Fruit fly (Drosophila melanogaster) whole organism, embryonic: Measurements from ENCODE around the gene mib1.

Source experiments
- Atf3 ChIP-seq: fragments of 200-800 bp; sonication (Bioruptor generic); optimal IDR thresholded peaks from 3 replicates; lab custom pipeline; 2016; ENCODE audit warnings: missing biosample characterization, missing genetic modification characterization
- CG1024 ChIP-seq: fragments of 200-800 bp; sonication (Bioruptor generic); IDR thresholded peaks from 2 replicates; pipeline ENCODE4 v1.3.6; 2022; ENCODE audit warnings: missing biosample characterization, missing genetic modification characterization
- CG11504 ChIP-seq: fragments of 200-800 bp; sonication (Bioruptor generic); optimal IDR thresholded peaks from 3 replicates; lab custom pipeline; 2019; ENCODE audit warnings: missing biosample characterization, mild to moderate bottlenecking, missing genetic modification characterization, moderate library complexity
- CG11560 ChIP-seq: fragments of 200-800 bp; sonication (Bioruptor generic); IDR thresholded peaks from 3 replicates; pipeline ENCODE4 v1.3.6; 2022; ENCODE audit warnings: missing biosample characterization, missing genetic modification characterization
- CG11695 ChIP-seq: fragments of 200-800 bp; sonication (Bioruptor generic); IDR thresholded peaks from 3 replicates; pipeline ENCODE4 v1.3.6; 2022; ENCODE audit warnings: missing biosample characterization, missing genetic modification characterization
- CG1233 ChIP-seq: fragments of 200-800 bp; sonication (Bioruptor generic); optimal IDR thresholded peaks from 4 replicates; lab custom pipeline; 2018; ENCODE audit warnings: missing biosample characterization, mild to moderate bottlenecking, missing genetic modification characterization
- CG15696 ChIP-seq: fragments of 200-800 bp; sonication (Bioruptor generic); optimal IDR thresholded peaks from 2 replicates; lab custom pipeline; 2019; ENCODE audit warnings: missing biosample characterization, mild to moderate bottlenecking, missing genetic modification characterization, moderate library complexity
- CG1602 ChIP-seq: fragments of 200-800 bp; sonication (Bioruptor generic); optimal IDR thresholded peaks from 3 replicates; lab custom pipeline; 2016; ENCODE audit warnings: missing biosample characterization, missing genetic modification characterization
- CG16779 ChIP-seq: fragments of 200-800 bp; sonication (Bioruptor generic); IDR thresholded peaks from 2 replicates; pipeline ENCODE4 v1.3.6; 2022; ENCODE audit warnings: missing biosample characterization, missing genetic modification characterization
- CG16813 ChIP-seq: fragments of 200-800 bp; sonication (Bioruptor generic); IDR thresholded peaks from 3 replicates; pipeline ENCODE4 v1.3.6; 2022; ENCODE audit warnings: missing biosample characterization, missing genetic modification characterization; ENCODE audit not compliant: partially characterized antibody
- CG16863 ChIP-seq: fragments of 200-800 bp; sonication (Bioruptor generic); optimal IDR thresholded peaks from 3 replicates; lab custom pipeline; 2016; ENCODE audit warnings: missing biosample characterization, missing genetic modification characterization
- CG17361 ChIP-seq: fragments of 200-800 bp; sonication (Bioruptor generic); IDR thresholded peaks from 3 replicates; pipeline ENCODE4 v1.3.6; 2022; ENCODE audit warnings: missing biosample characterization, missing genetic modification characterization
- CG1832 ChIP-seq: fragments of 200-800 bp; sonication (Bioruptor generic); optimal IDR thresholded peaks from 2 replicates; lab custom pipeline; 2017; ENCODE audit warnings: missing biosample characterization, mild to moderate bottlenecking, missing genetic modification characterization, inconsistent platforms
- CG18599 ChIP-seq: fragments of 200-800 bp; sonication (Bioruptor generic); optimal IDR thresholded peaks from 3 replicates; lab custom pipeline; 2017; ENCODE audit warnings: missing biosample characterization, missing genetic modification characterization, mild to moderate bottlenecking, moderate library complexity, missing genetic modification reagents
- CG2678 ChIP-seq: fragments of 200-800 bp; sonication (Bioruptor generic); optimal IDR thresholded peaks from 3 replicates; lab custom pipeline; 2019; ENCODE audit warnings: missing biosample characterization, mild to moderate bottlenecking, missing genetic modification characterization, moderate library complexity
- CG2712 ChIP-seq: fragments of 200-800 bp; optimal IDR thresholded peaks from 3 replicates; lab custom pipeline; 2019; ENCODE audit warnings: missing biosample characterization, mild to moderate bottlenecking, missing genetic modification characterization, moderate library complexity
- CG3065 ChIP-seq: fragments of 200-800 bp; sonication (Bioruptor generic); optimal IDR thresholded peaks from 2 replicates; lab custom pipeline; 2016; ENCODE audit warnings: missing biosample characterization, missing genetic modification characterization
- CG3407 ChIP-seq: fragments of 200-800 bp; sonication (Bioruptor generic); optimal IDR thresholded peaks from 2 replicates; lab custom pipeline; 2018; ENCODE audit warnings: missing biosample characterization, mild to moderate bottlenecking, missing genetic modification characterization
- CG4730 ChIP-seq: fragments of 200-800 bp; sonication (Bioruptor generic); IDR thresholded peaks from 2 replicates; pipeline ENCODE4 v1.3.6; 2022; ENCODE audit warnings: missing biosample characterization, missing genetic modification characterization
- CG6791 ChIP-seq: fragments of 200-800 bp; sonication (Bioruptor generic); IDR thresholded peaks from 3 replicates; pipeline ENCODE4 v1.3.6; 2022; ENCODE audit warnings: missing biosample characterization, missing genetic modification characterization; ENCODE audit not compliant: partially characterized antibody
- CG6813 ChIP-seq: fragments of 200-800 bp; sonication (Bioruptor generic); optimal IDR thresholded peaks from 2 replicates; lab custom pipeline; 2017; ENCODE audit warnings: missing biosample characterization, missing genetic modification characterization, mild to moderate bottlenecking, moderate library complexity, missing genetic modification reagents
- CG7357 ChIP-seq: fragments of 200-800 bp; sonication (Bioruptor generic); IDR thresholded peaks from 3 replicates; pipeline ENCODE4 v1.3.6; 2022; ENCODE audit warnings: missing biosample characterization, missing genetic modification characterization
- CG7987 ChIP-seq: fragments of 200-800 bp; sonication (Bioruptor generic); optimal IDR thresholded peaks from 2 replicates; lab custom pipeline; 2018; ENCODE audit warnings: missing biosample characterization, mild to moderate bottlenecking, missing genetic modification characterization, moderate library complexity
- CG8290 ChIP-seq, 3 experiments: fragments of 200-800 bp; sonication (Bioruptor generic); optimal IDR thresholded peaks; 2 replicates each; lab custom pipeline; 2016 to 2019; ENCODE audit warnings: missing biosample characterization in 3 of 3, missing genetic modification characterization in 3 of 3, mild to moderate bottlenecking in 2 of 3, moderate library complexity in 1 of 3
- CG8359 ChIP-seq: fragments of 200-800 bp; sonication (Bioruptor generic); optimal IDR thresholded peaks from 2 replicates; lab custom pipeline; 2017; ENCODE audit warnings: missing biosample characterization, mild to moderate bottlenecking, missing genetic modification characterization, borderline replicate concordance
- CG9215 ChIP-seq: fragments of 200-800 bp; sonication (Bioruptor generic); IDR thresholded peaks from 2 replicates; pipeline ENCODE4 v1.3.6; 2022; ENCODE audit warnings: missing biosample characterization, missing genetic modification characterization
- Dad ChIP-seq: fragments of 200-800 bp; sonication (Bioruptor generic); optimal IDR thresholded peaks from 3 replicates; lab custom pipeline; 2016; ENCODE audit warnings: missing biosample characterization, missing genetic modification characterization
- Dek ChIP-seq: fragments of 200-800 bp; sonication (Bioruptor generic); optimal IDR thresholded peaks from 3 replicates; lab custom pipeline; 2019; ENCODE audit warnings: missing biosample characterization, mild to moderate bottlenecking, missing genetic modification characterization, moderate library complexity
- Dip2 ChIP-seq: fragments of 200-800 bp; sonication (Bioruptor generic); IDR thresholded peaks from 2 replicates; pipeline ENCODE4 v1.3.6; 2022; ENCODE audit warnings: missing biosample characterization, missing genetic modification characterization
- Gsc ChIP-seq: fragments of 200-800 bp; sonication (Bioruptor generic); IDR thresholded peaks from 2 replicates; pipeline ENCODE4 v1.3.6; 2022; ENCODE audit warnings: missing biosample characterization, missing genetic modification characterization
- Hsf ChIP-seq: fragments of 200-800 bp; sonication (Bioruptor generic); optimal IDR thresholded peaks from 3 replicates; lab custom pipeline; 2016; ENCODE audit warnings: missing biosample characterization, missing genetic modification characterization
- MESR4 ChIP-seq: fragments of 200-800 bp; sonication (Bioruptor generic); optimal IDR thresholded peaks from 2 replicates; lab custom pipeline; 2018; ENCODE audit warnings: missing biosample characterization, mild to moderate bottlenecking, missing genetic modification characterization, moderate library complexity
- Ssrp ChIP-seq: fragments of 200-800 bp; sonication (Bioruptor generic); optimal IDR thresholded peaks from 2 replicates; lab custom pipeline; 2018; ENCODE audit warnings: missing biosample characterization, mild to moderate bottlenecking, missing genetic modification characterization, moderate library complexity
- Xrp1 ChIP-seq: fragments of 200-800 bp; sonication (Bioruptor generic); IDR thresholded peaks from 2 replicates; pipeline ENCODE4 v1.3.6; 2022; ENCODE audit warnings: missing biosample characterization, missing genetic modification characterization
- abd-A ChIP-seq: fragments of 200-800 bp; sonication (Bioruptor generic); optimal IDR thresholded peaks from 3 replicates; lab custom pipeline; 2019; ENCODE audit warnings: missing biosample characterization, mild to moderate bottlenecking, missing genetic modification characterization, moderate library complexity
- bcd ChIP-seq: fragments of 200-800 bp; sonication (Bioruptor generic); optimal IDR thresholded peaks from 2 replicates; lab custom pipeline; 2017; ENCODE audit warnings: missing biosample characterization, mild to moderate bottlenecking, missing genetic modification characterization
- chinmo ChIP-seq: fragments of 200-800 bp; sonication (Bioruptor generic); IDR thresholded peaks from 4 replicates; pipeline ENCODE4 v1.3.6; 2022; ENCODE audit warnings: missing biosample characterization, missing genetic modification characterization; ENCODE audit not compliant: partially characterized antibody
- croc ChIP-seq: fragments of 200-800 bp; sonication (Bioruptor generic); conservative IDR thresholded peaks from 3 replicates; pipeline ENCODE4 v1.3.6; 2022; ENCODE audit warnings: missing biosample characterization, missing genetic modification characterization
- disco-r ChIP-seq: fragments of 200-800 bp; sonication (Bioruptor generic); optimal IDR thresholded peaks from 2 replicates; lab custom pipeline; 2016; ENCODE audit warnings: missing biosample characterization, missing genetic modification characterization
- dmrt11E ChIP-seq: fragments of 200-800 bp; sonication (Bioruptor generic); optimal IDR thresholded peaks from 3 replicates; lab custom pipeline; 2018; ENCODE audit warnings: missing biosample characterization, mild to moderate bottlenecking, missing genetic modification characterization, moderate library complexity
- ems ChIP-seq: fragments of 200-800 bp; sonication (Bioruptor generic); optimal IDR thresholded peaks from 3 replicates; lab custom pipeline; 2016; ENCODE audit warnings: missing biosample characterization, missing genetic modification characterization
- fd64A ChIP-seq: fragments of 200-800 bp; sonication (Bioruptor generic); optimal IDR thresholded peaks from 3 replicates; lab custom pipeline; 2018; ENCODE audit warnings: missing biosample characterization, mild to moderate bottlenecking, missing genetic modification characterization
- ham ChIP-seq: fragments of 200-800 bp; sonication (Bioruptor generic); IDR thresholded peaks from 2 replicates; pipeline ENCODE4 v1.3.6; 2022; ENCODE audit warnings: missing biosample characterization, missing genetic modification characterization
- pros ChIP-seq: fragments of 200-800 bp; sonication (Bioruptor generic); optimal IDR thresholded peaks from 3 replicates; lab custom pipeline; 2019; ENCODE audit warnings: missing biosample characterization, mild to moderate bottlenecking, missing genetic modification characterization, moderate library complexity
- slp2 ChIP-seq: fragments of 200-800 bp; sonication (Bioruptor generic); optimal IDR thresholded peaks from 2 replicates; lab custom pipeline; 2016; ENCODE audit warnings: missing biosample characterization, missing genetic modification characterization
- twi ChIP-seq: fragments of 200-800 bp; optimal IDR thresholded peaks from 2 replicates; lab custom pipeline; 2019; ENCODE audit warnings: missing biosample characterization, mild to moderate bottlenecking, missing genetic modification characterization, moderate library complexity
- wor ChIP-seq: fragments of 200-800 bp; sonication (Bioruptor generic); IDR thresholded peaks from 2 replicates; pipeline ENCODE4 v1.3.6; 2022; ENCODE audit warnings: missing biosample characterization, missing genetic modification characterization
- z ChIP-seq: fragments of 200-800 bp; sonication (Bioruptor generic); IDR thresholded peaks from 3 replicates; pipeline ENCODE4 v1.3.6; 2022; ENCODE audit warnings: missing biosample characterization, missing genetic modification characterization

The mib1 gene

dm6 chr3L:16043045-16043781 is 31.6 kb upstream of the mib1 start (continued):
- peak; percentile 69 for TF ChIP-seq Xrp1 (GFP tag; lab: Robert Waterston, UW)
- TF ChIP-seq pros (GFP tag; lab: Kevin White, UChicago), result no peak
- 0 out of 2 replicates have a peak, but pooled peaks have one; percentile 35 for TF ChIP-seq wor
- TF ChIP-seq CG2712 (tag; lab: Kevin White, UChicago), result peak; percentile 81
- peak; percentile 3 for TF ChIP-seq CG18599 (GFP tag; lab: Kevin White, UChicago)
- peak; percentile 27 for TF ChIP-seq CG3065 (GFP tag; lab: Kevin White, UChicago)
- TF ChIP-seq CG8359, result peak; percentile 33
- TF ChIP-seq Hsf (GFP tag; lab: Kevin White, UChicago), result no peak
- peak; percentile 54 for TF ChIP-seq CG15696 (tag; lab: Kevin White, UChicago)
- TF ChIP-seq chinmo, result 0 out of 4 replicates have a peak, but pooled peaks have one; percentile 46
- peak; percentile 43 for TF ChIP-seq twi (tag; lab: Kevin White, UChicago)
- no peak for TF ChIP-seq slp2 (GFP tag; lab: Kevin White, UChicago)
- peak; percentile 50 for TF ChIP-seq CG6813 (GFP tag; lab: Kevin White, UChicago)
- peak; percentile 50; the same call in 1 of the 3 replicates for TF ChIP-seq CG6791 (GFP tag; lab: Robert Waterston, UW)
- no peak for TF ChIP-seq abd-A (tag; lab: Kevin White, UChicago)
- TF ChIP-seq ham (GFP tag; lab: Robert Waterston, UW), result no peak
- TF ChIP-seq CG16863 (GFP tag; lab: Kevin White, UChicago), result no peak
- peak; percentile 30 for TF ChIP-seq CG8290 (GFP tag; optimal IDR thresholded peaks at IDR 0.05; lab: Kevin White, UChicago)
- TF ChIP-seq CG8290 (tag; optimal IDR thresholded peaks at IDR 0.05; lab: Kevin White, UChicago), result no peak
- no peak for TF ChIP-seq CG7987 (GFP tag; lab: Kevin White, UChicago)
- TF ChIP-seq Atf3, result no peak
- TF ChIP-seq CG17361 (GFP tag; lab: Robert Waterston, UW), result peak; percentile 76; the same call in 2 of the 3 replicates
- TF ChIP-seq disco-r (GFP tag; lab: Kevin White, UChicago), result no peak
- TF ChIP-seq CG9215 (GFP tag; lab: Robert Waterston, UW), result no peak
- no peak for TF ChIP-seq Dad
- TF ChIP-seq CG1602 (GFP tag; lab: Kevin White, UChicago), result peak; percentile 6
- no peak for TF ChIP-seq CG16813 (GFP tag; lab: Robert Waterston, UW)
- peak; percentile 73 for TF ChIP-seq dmrt11E (tag; lab: Kevin White, UChicago)
- peak; percentile 66 for TF ChIP-seq CG2678 (tag; lab: Kevin White, UChicago)
- peak; percentile 18; the same call in 1 of the 3 replicates for TF ChIP-seq CG7357 (GFP tag; lab: Robert Waterston, UW)
- no peak for TF ChIP-seq MESR4 (GFP tag; lab: Kevin White, UChicago)
- TF ChIP-seq z, result no peak
- TF ChIP-seq ems (GFP tag; lab: Kevin White, UChicago), result no peak
- peak; percentile 71 for TF ChIP-seq CG11504
- TF ChIP-seq CG3407 (GFP tag; lab: Kevin White, UChicago), result peak; percentile 48
- TF ChIP-seq Dek (tag; lab: Kevin White, UChicago), result no peak
- no peak for TF ChIP-seq CG1832 (GFP tag; lab: Kevin White, UChicago)
- TF ChIP-seq fd64A, result no peak
- peak; percentile 71 for TF ChIP-seq Ssrp (tag; lab: Kevin White, UChicago)
- TF ChIP-seq CG1233 (GFP tag; lab: Kevin White, UChicago), result peak; percentile 24
- no peak for TF ChIP-seq bcd (GFP tag; lab: Kevin White, UChicago)
- no peak for TF ChIP-seq Gsc (GFP tag; lab: Robert Waterston, UW)
- no peak; the same call in 2 of the 3 replicates for TF ChIP-seq croc (GFP tag; lab: Robert Waterston, UW)
- 0 out of 3 replicates have a peak, but pooled peaks have one; percentile 48 for TF ChIP-seq CG11695 (GFP tag; lab: Robert Waterston, UW)
- TF ChIP-seq CG11560, result no peak
- TF ChIP-seq CG16779 (GFP tag; lab: Robert Waterston, UW), result no peak
- 0 out of 2 replicates have a peak, but pooled peaks have one; percentile 33 for TF ChIP-seq CG4730 (GFP tag; lab: Robert Waterston, UW)
- TF ChIP-seq CG1024, result no peak
- no peak for TF ChIP-seq Dip2
